Worm (Caenorhabditis elegans): ENCODE results near the gene srg-17.
A peak's percentile ranks its signal among the peaks of the same experiment; 100 is the strongest.
"Not testable (repeated sequence)": the region's sequence is repeated elsewhere in the genome, so short reads cannot be mapped to it uniquely, and the experiment has no call there.

The srg-17 gene

DNA sequence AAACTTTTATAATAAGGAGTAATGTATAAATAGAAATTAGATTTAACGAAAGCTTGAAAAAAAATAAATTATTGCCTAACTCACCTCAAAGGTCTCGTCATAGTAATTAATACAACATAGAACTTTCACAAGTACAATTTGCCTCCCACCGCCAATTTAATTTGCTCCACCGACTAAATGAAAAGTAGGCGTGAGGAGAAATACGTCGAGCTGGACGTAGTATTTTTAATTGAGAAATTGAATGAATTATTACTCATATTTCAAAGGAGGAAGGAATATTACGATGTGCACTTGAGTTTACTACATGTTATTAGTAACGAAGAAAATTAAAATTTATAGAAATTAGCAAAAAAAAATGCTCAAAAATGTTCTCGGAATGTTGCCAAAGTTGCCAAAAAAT lies 35.1 kb upstream of the srg-17 start, which contains the start of gene Y57A10C.9:
TSS of gene Y57A10C.9 (minus strand) at position 101 of the 400 bp plus-strand sequence.
- TF ChIP-seq ceh-100 (GFP tag; IDR thresholded peaks at IDR 0.05), result no peak
- TF ChIP-seq F52B5.7 (tag; optimal IDR thresholded peaks at IDR 0.05), result no peak
- no peak for TF ChIP-seq nhr-27 (tag; optimal IDR thresholded peaks at IDR 0.05)
- no peak for TF ChIP-seq ZK185.1 (tag; optimal IDR thresholded peaks at IDR 0.05; ENCODE audit: poor library complexity, severe bottlenecking)
- no peak for TF ChIP-seq dpl-1 (GFP tag; optimal IDR thresholded peaks at IDR 0.05)
- no peak for TF ChIP-seq K11D2.4 (GFP tag; IDR thresholded peaks at IDR 0.05)
- no peak for TF ChIP-seq madf-6 (GFP tag; IDR thresholded peaks at IDR 0.05)
- no peak for TF ChIP-seq snpc-4 (GFP tag; optimal IDR thresholded peaks at IDR 0.05)
- no peak for TF ChIP-seq snpc-4 (tag; optimal IDR thresholded peaks at IDR 0.05)
- TF ChIP-seq nhr-179 (tag; optimal IDR thresholded peaks at IDR 0.05), result no peak
- TF ChIP-seq Y79H2A.3 (GFP tag; conservative IDR thresholded peaks at IDR 0.05), result no peak
- TF ChIP-seq mxl-1 (tag; optimal IDR thresholded peaks at IDR 0.05), result no peak
- no peak for TF ChIP-seq ceh-40 (GFP tag; IDR thresholded peaks at IDR 0.05)

DNA sequence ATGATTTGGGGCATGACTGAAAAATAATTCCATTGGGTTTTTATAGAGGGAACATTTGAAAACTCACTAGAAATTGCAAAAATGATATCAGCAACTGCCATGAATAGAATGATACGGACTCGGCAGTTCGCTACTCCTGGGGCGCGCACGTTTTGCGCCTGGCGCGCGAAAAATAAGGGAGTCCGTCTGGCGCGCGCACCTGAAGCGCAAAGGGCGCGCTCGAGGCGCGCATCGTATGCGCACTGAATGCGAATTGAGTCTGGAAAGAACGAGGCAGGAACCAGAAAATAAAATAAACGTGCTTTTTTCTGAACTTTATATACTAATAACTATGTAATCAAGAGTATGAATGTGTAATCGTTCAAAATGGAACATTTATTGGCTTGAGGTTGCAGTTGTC lies 32.3 kb upstream of the srg-17 start, which contains the start of gene Y57A10C.10:
TSS of gene Y57A10C.10 (minus strand) at position 101 of the 400 bp plus-strand sequence.
- TF ChIP-seq K12H6.12, nhr-90, repo-1 (tag; optimal IDR thresholded peaks at IDR 0.05): not testable (repeated sequence)

DNA sequence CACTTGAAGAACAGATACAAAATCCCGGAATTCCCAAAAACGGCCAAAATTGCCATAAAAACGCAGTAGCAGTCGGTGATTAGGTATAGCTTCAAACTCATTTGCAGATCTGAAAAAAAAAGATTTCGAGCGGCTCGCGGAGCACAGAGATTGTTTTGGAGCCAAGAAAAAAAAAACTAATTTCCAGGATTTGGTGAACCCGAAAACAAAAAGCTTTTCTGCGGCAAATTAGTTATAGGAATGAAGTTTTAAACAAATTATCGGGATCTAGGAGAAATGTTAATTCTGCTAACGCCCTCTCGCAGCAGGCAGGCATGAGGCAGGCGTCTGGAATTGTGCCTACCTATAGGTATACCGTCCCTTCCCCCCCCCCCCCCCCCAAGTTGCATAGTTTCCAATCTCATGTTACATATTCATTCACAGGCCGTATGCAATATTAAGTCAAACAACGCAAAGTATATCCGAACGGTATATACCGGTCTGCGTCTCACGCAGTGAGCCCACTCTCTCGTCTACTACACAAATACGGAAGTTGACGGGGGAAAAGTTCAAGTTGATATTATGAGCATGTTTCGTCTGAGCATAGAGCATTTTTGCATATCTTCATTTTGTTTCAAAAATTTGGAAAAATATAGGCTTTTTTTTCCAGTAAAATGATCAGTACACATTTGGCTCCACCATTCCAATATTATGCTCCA lies 28.7 kb upstream of the srg-17 start, which contains the start of the genes W05H5.1 and pitr-6:
TSS of gene W05H5.1 (minus strand) at position 101 of the 698 bp plus-strand sequence.
TSS of gene pitr-6 (plus strand) at position 648 of the 698 bp plus-strand sequence.
- TF ChIP-seq cebp-2 (GFP tag; IDR thresholded peaks at IDR 0.05), result no peak
- TF ChIP-seq ztf-28 (GFP tag; IDR thresholded peaks at IDR 0.05), result 0 out of 2 replicates have a peak, but pooled peaks have one; percentile 15

DNA sequence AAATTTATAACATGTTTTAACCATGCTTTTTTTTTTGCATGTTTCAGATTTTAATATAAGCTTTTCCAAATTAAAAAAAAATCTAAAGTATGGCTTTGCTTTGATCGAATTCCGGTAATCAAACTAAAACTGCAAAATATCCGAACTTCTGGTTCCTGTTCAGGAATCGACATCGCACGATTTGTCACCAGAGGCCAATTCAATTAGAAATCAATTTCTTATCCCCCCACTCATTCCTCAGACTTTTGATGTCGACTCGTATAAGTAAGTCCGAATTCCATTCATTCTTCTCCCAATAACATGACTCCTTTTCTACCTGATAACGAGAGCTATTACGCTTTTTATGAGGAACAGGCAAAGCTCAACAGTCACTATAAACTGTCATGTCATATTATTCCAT lies 25.3 kb upstream of the srg-17 start, which contains the start of gene srh-27:
TSS of gene srh-27 (plus strand) at position 301 of the 400 bp plus-strand sequence.
- TF ChIP-seq bed-2 (GFP tag; IDR thresholded peaks at IDR 0.05) (no peak), ztf-3 (GFP tag; optimal IDR thresholded peaks at IDR 0.05) (no peak), hlh-26 (GFP tag; conservative IDR thresholded peaks at IDR 0.05) (no peak), egl-44 (GFP tag; IDR thresholded peaks at IDR 0.05) (no peak), F10E7.11 (tag; optimal IDR thresholded peaks at IDR 0.05) (no peak), gei-17 (GFP tag; optimal IDR thresholded peaks at IDR 0.05) (no peak)

DNA sequence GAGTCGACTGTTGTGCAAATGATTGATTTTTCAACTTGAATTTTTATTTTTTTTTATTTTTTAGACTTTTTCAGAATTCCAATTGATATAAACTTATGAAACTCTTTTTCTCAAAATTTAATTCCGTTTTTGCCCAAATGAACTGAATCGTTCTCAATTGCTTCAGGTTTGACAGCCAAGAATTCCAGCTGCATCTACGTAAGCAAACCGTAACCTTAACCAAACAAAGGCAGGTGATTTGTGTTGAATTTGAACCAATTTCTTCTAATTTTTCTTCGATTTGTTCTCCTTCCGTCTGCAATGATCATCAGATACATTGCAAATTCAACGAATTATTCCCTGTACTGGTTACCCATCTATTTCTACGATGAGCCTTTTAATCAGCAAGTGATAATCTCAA lies 23.7 kb upstream of the srg-17 start, which contains the start of gene sre-34:
TSS of gene sre-34 (plus strand) at position 301 of the 400 bp plus-strand sequence.
- TF ChIP-seq ama-1 (optimal IDR thresholded peaks at IDR 0.05) (no peak), ama-1 (GFP tag; optimal IDR thresholded peaks at IDR 0.05) (no peak), unc-62 (GFP tag; optimal IDR thresholded peaks at IDR 0.05) (no peak), mel-28 (tag; optimal IDR thresholded peaks at IDR 0.05; ENCODE audit: borderline replicate concordance) (no peak), madf-10 (tag; optimal IDR thresholded peaks at IDR 0.05) (no peak), bed-1 (GFP tag; IDR thresholded peaks at IDR 0.05) (no peak), Y79H2A.3 (GFP tag; conservative IDR thresholded peaks at IDR 0.05) (no peak), T07F8.4 (tag; optimal IDR thresholded peaks at IDR 0.05) (no peak), nfya-2 (GFP tag; IDR thresholded peaks at IDR 0.05) (no peak), mcd-1 (GFP tag; IDR thresholded peaks at IDR 0.05) (no peak), F49E8.2 (tag; optimal IDR thresholded peaks at IDR 0.05; ENCODE audit: insufficient read depth) (no peak), efl-1 (GFP tag; optimal IDR thresholded peaks at IDR 0.05) (no peak), cebp-1 (GFP tag; IDR thresholded peaks at IDR 0.05) (no peak), cebp-1 (tag; optimal IDR thresholded peaks at IDR 0.05) (no peak), nhr-80 (tag; optimal IDR thresholded peaks at IDR 0.05) (no peak), C06A6.2 (GFP tag; conservative IDR thresholded peaks at IDR 0.05) (no peak)

Measured in whole organism, young adult.